Worm (Caenorhabditis elegans): Measurements from ENCODE around the gene C17C3.3.

- TF ChIP-seq pha-4 (tag; optimal IDR thresholded peaks at IDR 0.05) (no peak), nhr-28 (tag; optimal IDR thresholded peaks at IDR 0.05) (no peak), ces-1 (GFP tag; optimal IDR thresholded peaks at IDR 0.05) (no peak), lsy-2 (tag; optimal IDR thresholded peaks at IDR 0.05) (no peak), mep-1 (tag; optimal IDR thresholded peaks at IDR 0.05) (no peak)
Observed at ce11 chrII:5512473-5513097, 49.0 kb upstream of the C17C3.3 start.
